Fruit fly (Drosophila melanogaster): ENCODE results near the gene CG31337.

The CG31337 gene

dm6 chr3R:13524672-13525071 is 20.5 kb downstream of the CG31337 start (continued):
- TF ChIP-seq trem (tag; optimal IDR thresholded peaks at IDR 0.05) (no peak), usp (GFP tag; optimal IDR thresholded peaks at IDR 0.05) (no peak), Hr78 (GFP tag; optimal IDR thresholded peaks at IDR 0.05) (no peak), CG1602 (GFP tag; optimal IDR thresholded peaks at IDR 0.05) (no peak), CkIIα-i1 (GFP tag; IDR thresholded peaks at IDR 0.05) (no peak), nom (GFP tag; optimal IDR thresholded peaks at IDR 0.05) (peak; percentile 90), nmo (GFP tag; optimal IDR thresholded peaks at IDR 0.05) (no peak), Camta (GFP tag; optimal IDR thresholded peaks at IDR 0.05) (no peak), CG2199 (GFP tag; IDR thresholded peaks at IDR 0.05) (no peak)

- TF ChIP-seq bab2 (GFP tag; optimal IDR thresholded peaks at IDR 0.05) (no peak), Hr3 (GFP tag; optimal IDR thresholded peaks at IDR 0.05) (no peak), Dref (GFP tag; IDR thresholded peaks at IDR 0.05) (0 out of 2 replicates have a peak, but pooled peaks have one; percentile 8), NFAT (GFP tag; IDR thresholded peaks at IDR 0.05) (no peak)
Measured at dm6 chr3R:13523435-13523834, 21.8 kb downstream of the CG31337 start, which contains the start of gene CG12538. TSS of gene CG12538 (minus strand) at chr3R:13523535.

dm6 chr3R:13509816-13510215 is 35.4 kb downstream of the CG31337 start:
- TF ChIP-seq CG5245 (GFP tag; optimal IDR thresholded peaks at IDR 0.05) (no peak), odd (GFP tag; optimal IDR thresholded peaks at IDR 0.05) (no peak), slp2 (GFP tag; optimal IDR thresholded peaks at IDR 0.05) (no peak), Ets65A (GFP tag) (peak; percentile 1), Drgx (GFP tag; IDR thresholded peaks at IDR 0.05) (no peak), bigmax (GFP tag; optimal IDR thresholded peaks at IDR 0.05) (no peak), dm (GFP tag; optimal IDR thresholded peaks at IDR 0.05) (no peak), onecut (GFP tag; IDR thresholded peaks at IDR 0.05) (no peak), CG6791 (GFP tag; IDR thresholded peaks at IDR 0.05; ENCODE audit: partially characterized antibody) (0 out of 3 replicates have a peak, but pooled peaks have one; percentile 53), CG8290 (GFP tag; optimal IDR thresholded peaks at IDR 0.05) (no peak), CG8290 (tag; optimal IDR thresholded peaks at IDR 0.05) (no peak), stwl (tag; optimal IDR thresholded peaks at IDR 0.05) (peak; percentile 58), abd-A (tag; optimal IDR thresholded peaks at IDR 0.05) (peak; percentile 16), CG11696 (GFP tag; IDR thresholded peaks at IDR 0.05) (no peak), en (GFP tag; optimal IDR thresholded peaks at IDR 0.05) (no peak), Bgb (GFP tag; IDR thresholded peaks at IDR 0.05; ENCODE audit: partially characterized antibody) (no peak)
